Worm (Caenorhabditis elegans) whole organism, young adult: ENCODE results near the gene Y42A5A.5.
A peak's percentile ranks its signal among the peaks of the same experiment; 100 is the strongest.

Source experiments
- B0336.3 ChIP-seq: fragments of 200-800 bp; sonication (Bioruptor generic); IDR thresholded peaks from 2 replicates; pipeline ENCODE4 v1.3.6; 2022; ENCODE audit warnings: missing genetic modification characterization, missing compliant biosample characterization
- F23B12.7 ChIP-seq: sonication (generic microtip); optimal IDR thresholded peaks from 2 replicates; lab custom pipeline; 2017; ENCODE audit warnings: missing genetic modification characterization, mild to moderate bottlenecking, missing compliant biosample characterization, antibody characterized with exemption, moderate library complexity; ENCODE audit not compliant: insufficient read depth
- F39B2.1 ChIP-seq: fragments of 200-800 bp; sonication (Bioruptor generic); IDR thresholded peaks from 2 replicates; pipeline ENCODE4 v1.3.6; 2022; ENCODE audit warnings: missing genetic modification reagents, missing genetic modification characterization, missing compliant biosample characterization
- Y56A3A.18 ChIP-seq: fragments of 200-800 bp; sonication (Bioruptor generic); IDR thresholded peaks from 2 replicates; pipeline ENCODE4 v1.3.6; 2022; ENCODE audit warnings: missing genetic modification reagents, missing genetic modification characterization, missing compliant biosample characterization
- ZK185.1 ChIP-seq: sonication (generic microtip); optimal IDR thresholded peaks from 2 replicates; lab custom pipeline; 2016; ENCODE audit warnings: mild to moderate bottlenecking, missing genetic modification characterization, missing compliant biosample characterization; ENCODE audit not compliant: poor library complexity, severe bottlenecking
- aptf-2 ChIP-seq: fragments of 200-800 bp; sonication (Bioruptor generic); conservative IDR thresholded peaks from 2 replicates; pipeline ENCODE4 v1.3.6; 2022; ENCODE audit warnings: missing genetic modification reagents, missing genetic modification characterization, missing compliant biosample characterization
- ceh-40 ChIP-seq: fragments of 200-800 bp; sonication (Bioruptor generic); IDR thresholded peaks from 2 replicates; pipeline ENCODE4 v1.3.6; 2022; ENCODE audit warnings: missing genetic modification characterization, missing compliant biosample characterization
- dpl-1 ChIP-seq: fragments of 150-350 bp; optimal IDR thresholded peaks from 2 replicates; lab custom pipeline; 2014; ENCODE audit warnings: missing biosample characterization, missing genetic modification reagents, missing genetic modification characterization
- nfya-1 ChIP-seq: sonication (generic microtip); optimal IDR thresholded peaks from 2 replicates; lab custom pipeline; 2017; ENCODE audit warnings: antibody characterized with exemption, missing compliant biosample characterization, missing genetic modification characterization, borderline replicate concordance; ENCODE audit not compliant: insufficient read depth
- nhr-27 ChIP-seq: fragments of 200-800 bp; sonication (Bioruptor generic); optimal IDR thresholded peaks from 2 replicates; lab custom pipeline; 2018; ENCODE audit warnings: mild to moderate bottlenecking, missing genetic modification characterization, moderate library complexity, missing compliant biosample characterization
- nhr-90 ChIP-seq: sonication (generic microtip); optimal IDR thresholded peaks from 2 replicates; lab custom pipeline; 2016; ENCODE audit warnings: missing genotype, mild to moderate bottlenecking, missing genetic modification characterization, missing compliant biosample characterization
- sptf-2 ChIP-seq: fragments of 200-800 bp; sonication (Bioruptor generic); optimal IDR thresholded peaks from 2 replicates; lab custom pipeline; 2018; ENCODE audit warnings: mild to moderate bottlenecking, missing genetic modification characterization, missing compliant biosample characterization
- tbx-9 ChIP-seq: sonication (generic microtip); optimal IDR thresholded peaks from 2 replicates; lab custom pipeline; 2016; ENCODE audit warnings: borderline replicate concordance, missing genetic modification characterization, inconsistent platforms, missing compliant biosample characterization
- unc-62 ChIP-seq: fragments of 150-350 bp; optimal IDR thresholded peaks from 2 replicates; lab custom pipeline; 2014; ENCODE audit warnings: missing biosample characterization, missing genetic modification reagents, missing genetic modification characterization

- TF ChIP-seq F23B12.7 (tag; lab: Kevin White, UChicago) (no peak), unc-62 (GFP tag; lab: Kevin White, UChicago) (no peak), B0336.3 (peak; percentile 41; the same call in 1 of the 2 replicates), nhr-27 (tag; lab: Kevin White, UChicago) (no peak), sptf-2 (GFP tag; lab: Kevin White, UChicago) (no peak), F39B2.1 (GFP tag; lab: Robert Waterston, UW) (no peak), nhr-90 (tag; lab: Kevin White, UChicago) (no peak), tbx-9 (tag; lab: Kevin White, UChicago) (no peak), ceh-40 (GFP tag; lab: Robert Waterston, UW) (no peak), nfya-1 (tag; lab: Kevin White, UChicago) (no peak), aptf-2 (GFP tag; lab: Robert Waterston, UW) (no peak), ZK185.1 (tag; lab: Kevin White, UChicago) (no peak), dpl-1 (GFP tag; lab: Kevin White, UChicago) (no peak), Y56A3A.18 (GFP tag; lab: Robert Waterston, UW) (no peak)
Measured at ce11 chrV:11118179-11118725, 8.7 kb upstream of the Y42A5A.5 start.
